Worm (Caenorhabditis elegans): Measurements from ENCODE around the gene Y55F3AM.13.

DNA sequence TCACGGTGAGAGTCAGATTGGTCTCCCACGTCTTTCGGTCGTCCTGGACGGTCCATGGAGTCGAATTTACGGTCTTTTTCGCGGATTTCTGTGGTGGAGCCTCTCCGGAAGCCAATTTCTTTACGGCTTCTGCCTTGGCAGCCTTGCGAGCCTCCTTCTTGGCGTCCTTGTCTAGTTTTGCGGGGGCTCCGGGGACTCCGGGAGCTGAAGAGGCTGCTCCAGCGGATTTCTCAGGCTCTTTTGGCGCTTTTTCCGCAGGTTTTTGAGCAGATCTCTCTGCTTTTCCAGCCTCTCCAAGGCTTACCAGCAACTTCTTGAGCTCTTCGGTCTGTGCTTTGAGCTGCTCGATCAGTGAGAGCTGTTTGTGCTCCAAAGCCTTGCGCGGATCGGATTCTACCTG lies 379 bp downstream of the Y55F3AM.13 start:
- TF ChIP-seq nhr-28 (tag; optimal IDR thresholded peaks at IDR 0.05) (no peak), ZK546.5 (tag; optimal IDR thresholded peaks at IDR 0.05) (no peak), lin-39 (tag; optimal IDR thresholded peaks at IDR 0.05) (no peak), nhr-77 (tag; optimal IDR thresholded peaks at IDR 0.05) (no peak), fkh-2 (tag; optimal IDR thresholded peaks at IDR 0.05) (no peak), unc-62 (GFP tag; optimal IDR thresholded peaks at IDR 0.05) (no peak)

Data from whole organism, L3 larva.